Fruit fly (Drosophila melanogaster): ENCODE data around the gene elm.
A peak's percentile ranks its signal among the peaks of the same experiment; 100 is the strongest.

Gene elm

dm6 chr3R:5682921-5683748 lies 28.5 kb upstream of the elm start (continued):
- TF ChIP-seq sug (tag; optimal IDR thresholded peaks at IDR 0.05) (no peak), ab (GFP tag; optimal IDR thresholded peaks at IDR 0.05) (no peak), CG3838 (GFP tag; optimal IDR thresholded peaks at IDR 0.05) (no peak), Scr (GFP tag; IDR thresholded peaks at IDR 0.05; ENCODE audit: partially characterized antibody) (no peak), onecut (GFP tag; IDR thresholded peaks at IDR 0.05) (peak; percentile 35; the same call in 1 of the 2 replicates), CG18599 (GFP tag; optimal IDR thresholded peaks at IDR 0.05) (peak; percentile 40), CG17359 (tag; optimal IDR thresholded peaks at IDR 0.05) (peak; percentile 77), Gsc (GFP tag; IDR thresholded peaks at IDR 0.05) (no peak), CG7839 (tag; optimal IDR thresholded peaks at IDR 0.05) (no peak), CG3995 (GFP tag; optimal IDR thresholded peaks at IDR 0.05) (no peak), gsb-n (tag; optimal IDR thresholded peaks at IDR 0.05) (peak; percentile 77), croc (GFP tag; conservative IDR thresholded peaks at IDR 0.05) (peak; percentile 53; the same call in 2 of the 3 replicates), pros (GFP tag; optimal IDR thresholded peaks at IDR 0.05) (peak; percentile 58), hth (optimal IDR thresholded peaks at IDR 0.05) (no peak), Lpt (GFP tag; optimal IDR thresholded peaks at IDR 0.05) (no peak), bsh (GFP tag; optimal IDR thresholded peaks at IDR 0.05) (peak; percentile 55 to 88), Hr78 (GFP tag; optimal IDR thresholded peaks at IDR 0.05) (peak in 1 of 2 experiments; percentile 27), TFAM (GFP tag; optimal IDR thresholded peaks at IDR 0.05) (no peak), CG7987 (GFP tag; optimal IDR thresholded peaks at IDR 0.05) (no peak), Dad (GFP tag; optimal IDR thresholded peaks at IDR 0.05) (peak; percentile 22), Atf3 (GFP tag; optimal IDR thresholded peaks at IDR 0.05) (peak; percentile 29), CG2202 (tag; optimal IDR thresholded peaks at IDR 0.05) (peak; percentile 59), Usf (GFP tag; optimal IDR thresholded peaks at IDR 0.05) (peak; percentile 10), D (optimal IDR thresholded peaks at IDR 0.05) (no peak), D (GFP tag; optimal IDR thresholded peaks at IDR 0.05) (peak; percentile 51), CG7556 (GFP tag; optimal IDR thresholded peaks at IDR 0.05) (peak; percentile 58), CG4707 (GFP tag; optimal IDR thresholded peaks at IDR 0.05) (peak; percentile 40), amos (GFP tag; IDR thresholded peaks at IDR 0.05; ENCODE audit: partially characterized antibody) (no peak), CG6765 (GFP tag; optimal IDR thresholded peaks at IDR 0.05) (no peak), ranshi (GFP tag; IDR thresholded peaks at IDR 0.05) (0 out of 2 replicates have a peak, but pooled peaks have one; percentile 14), CG8924 (tag; optimal IDR thresholded peaks at IDR 0.05) (peak; percentile 60), ara (GFP tag; IDR thresholded peaks at IDR 0.05) (no peak; the same call in 1 of the 2 replicates), tin (GFP tag; optimal IDR thresholded peaks at IDR 0.05) (peak; percentile 59), Eip74EF (GFP tag; optimal IDR thresholded peaks at IDR 0.05) (peak in 1 of 2 experiments; percentile 75), sens (GFP tag) (peak; percentile 93), usp (GFP tag; optimal IDR thresholded peaks at IDR 0.05) (no peak), B-H1 (GFP tag; IDR thresholded peaks at IDR 0.05) (peak; percentile 50; the same call in 2 of the 3 replicates), Ptx1 (GFP tag; IDR thresholded peaks at IDR 0.05) (peak; percentile 50), CG17328 (GFP tag; IDR thresholded peaks at IDR 0.05) (peak; percentile 64; the same call in 1 of the 2 replicates), CG18262 (tag; optimal IDR thresholded peaks at IDR 0.05) (peak; percentile 84), CG18476 (GFP tag; optimal IDR thresholded peaks at IDR 0.05) (peak; percentile 24), Optix (GFP tag; IDR thresholded peaks at IDR 0.05) (no peak), CG4282 (GFP tag; optimal IDR thresholded peaks at IDR 0.05) (no peak), tna (GFP tag; IDR thresholded peaks at IDR 0.05; ENCODE audit: partially characterized antibody) (no peak), seq (GFP tag; IDR thresholded peaks at IDR 0.05) (0 out of 2 replicates have a peak, but pooled peaks have one; percentile 34), CG31388 (GFP tag; optimal IDR thresholded peaks at IDR 0.05) (no peak), stwl (tag; optimal IDR thresholded peaks at IDR 0.05) (no peak), ash1 (GFP tag; optimal IDR thresholded peaks at IDR 0.05) (no peak), CoRest (tag; optimal IDR thresholded peaks at IDR 0.05) (peak; percentile 68)

Data from whole organism, embryonic.